Worm (Caenorhabditis elegans): Measurements from ENCODE around the gene C17H12.2.

DNA sequence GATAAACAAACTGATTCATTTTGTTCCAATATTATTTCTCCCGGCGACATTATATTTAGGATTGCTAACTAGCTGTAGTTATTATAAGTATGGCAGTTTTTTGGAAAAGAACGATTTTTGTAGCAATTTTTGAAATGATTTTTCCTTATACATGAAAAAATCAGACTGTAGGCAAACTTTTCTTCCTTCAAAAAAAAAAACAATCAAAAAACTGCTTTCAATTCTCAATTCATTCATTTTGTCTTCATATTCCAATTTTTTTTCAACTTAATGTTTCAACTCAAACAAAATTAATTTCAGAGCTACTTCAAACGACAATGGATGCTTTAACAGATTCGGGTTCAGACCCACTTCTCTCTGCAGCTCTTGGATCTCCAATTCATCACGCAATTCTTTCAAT lies 21.5 kb upstream of the C17H12.2 start, which contains the start of gene ceh-48:
- TF ChIP-seq ztf-7 (tag; optimal IDR thresholded peaks at IDR 0.05) (no peak), unc-62 (GFP tag; optimal IDR thresholded peaks at IDR 0.05 in 1 of 2) (no peak), unc-62 (tag; optimal IDR thresholded peaks at IDR 0.05) (no peak)
